Worm (Caenorhabditis elegans): ENCODE data around the gene Y75D11A.6.
"Not testable (repeated sequence)": the region's sequence is repeated elsewhere in the genome, so short reads cannot be mapped to it uniquely, and the experiment has no call there.

Gene Y75D11A.6

ce11 chrX:1748476-1748875 is at the start of gene Y75D11A.6:
Gene Y75D11A.6 (minus strand): TSS chrX:1748576.
- TF ChIP-seq aly-2, ztf-4, elt-1 (tag; optimal IDR thresholded peaks at IDR 0.05): not testable (repeated sequence)

ce11 chrX:1796067-1796466 is 47.7 kb upstream of the Y75D11A.6 start:
- TF ChIP-seq nhr-67 (tag; optimal IDR thresholded peaks at IDR 0.05): no peak
- TF ChIP-seq ceh-16 (tag; optimal IDR thresholded peaks at IDR 0.05): no peak
- no peak for TF ChIP-seq nhr-23 (tag; optimal IDR thresholded peaks at IDR 0.05)
- TF ChIP-seq nhr-237 (tag; optimal IDR thresholded peaks at IDR 0.05): no peak
- TF ChIP-seq skn-1 (tag; optimal IDR thresholded peaks at IDR 0.05): no peak
- TF ChIP-seq unc-62 (GFP tag; optimal IDR thresholded peaks at IDR 0.05): no peak
- TF ChIP-seq mml-1 (tag; optimal IDR thresholded peaks at IDR 0.05): no peak
- TF ChIP-seq lin-39 (tag; optimal IDR thresholded peaks at IDR 0.05): no peak
- no peak for TF ChIP-seq nhr-28 (tag; optimal IDR thresholded peaks at IDR 0.05)
- no peak for TF ChIP-seq ceh-28 (tag; optimal IDR thresholded peaks at IDR 0.05)

ce11 chrX:1791095-1791494 is 42.7 kb upstream of the Y75D11A.6 start:
- no peak for TF ChIP-seq R02D3.7 (tag; optimal IDR thresholded peaks at IDR 0.05)
- no peak for TF ChIP-seq elt-1 (tag; optimal IDR thresholded peaks at IDR 0.05)
- TF ChIP-seq nhr-237 (tag; optimal IDR thresholded peaks at IDR 0.05): no peak
- no peak for TF ChIP-seq nhr-67 (tag; optimal IDR thresholded peaks at IDR 0.05)

- TF ChIP-seq eor-1 (tag; optimal IDR thresholded peaks at IDR 0.05) (no peak), fos-1 (tag; optimal IDR thresholded peaks at IDR 0.05) (no peak), ztf-11 (tag; optimal IDR thresholded peaks at IDR 0.05) (no peak), nhr-67 (tag; optimal IDR thresholded peaks at IDR 0.05) (no peak), zag-1 (tag; optimal IDR thresholded peaks at IDR 0.05) (no peak), egl-27 (tag; optimal IDR thresholded peaks at IDR 0.05) (no peak), ceh-82 (tag; optimal IDR thresholded peaks at IDR 0.05) (no peak), mdl-1 (tag; optimal IDR thresholded peaks at IDR 0.05) (no peak), tbx-2 (tag; optimal IDR thresholded peaks at IDR 0.05) (no peak), ceh-28 (tag; optimal IDR thresholded peaks at IDR 0.05) (no peak), lin-39 (tag; optimal IDR thresholded peaks at IDR 0.05) (no peak), elt-2 (tag; optimal IDR thresholded peaks at IDR 0.05) (no peak), nhr-43 (tag; optimal IDR thresholded peaks at IDR 0.05; ENCODE audit: poor library complexity, severe bottlenecking) (no peak), ZK546.5 (tag; optimal IDR thresholded peaks at IDR 0.05) (no peak), unc-39 (tag; optimal IDR thresholded peaks at IDR 0.05) (no peak), egl-5 (tag; optimal IDR thresholded peaks at IDR 0.05) (no peak), jun-1 (tag; optimal IDR thresholded peaks at IDR 0.05) (no peak)
These were observed 38.2 kb upstream of the Y75D11A.6 start, which contains the start of gene arg-1 for ce11 chrX:1786607-1787006. Gene arg-1 (plus strand): TSS chrX:1786907.

- TF ChIP-seq unc-39 (tag; optimal IDR thresholded peaks at IDR 0.05) (no peak), nhr-77 (tag; optimal IDR thresholded peaks at IDR 0.05) (no peak), sea-2 (GFP tag; optimal IDR thresholded peaks at IDR 0.05) (no peak), unc-62 (GFP tag; optimal IDR thresholded peaks at IDR 0.05) (no peak), elt-3 (tag; optimal IDR thresholded peaks at IDR 0.05) (no peak), aly-2 (tag; optimal IDR thresholded peaks at IDR 0.05) (no peak), ama-1 (optimal IDR thresholded peaks at IDR 0.05) (no peak), nhr-11 (tag; optimal IDR thresholded peaks at IDR 0.05) (no peak)
These were observed 37.3 kb upstream of the Y75D11A.6 start for ce11 chrX:1785692-1786091.

ce11 chrX:1777988-1778387 is 29.6 kb upstream of the Y75D11A.6 start, which contains the start of gene elc-2:
Gene elc-2 (minus strand): TSS chrX:1778088.
- TF ChIP-seq nhr-76 (tag; optimal IDR thresholded peaks at IDR 0.05) (no peak), pqm-1 (tag; optimal IDR thresholded peaks at IDR 0.05) (no peak), pha-4 (tag; optimal IDR thresholded peaks at IDR 0.05) (no peak), nhr-43 (tag; optimal IDR thresholded peaks at IDR 0.05; ENCODE audit: poor library complexity, severe bottlenecking) (no peak), jun-1 (tag; optimal IDR thresholded peaks at IDR 0.05) (no peak), elt-2 (tag; optimal IDR thresholded peaks at IDR 0.05) (no peak), nhr-23 (tag; optimal IDR thresholded peaks at IDR 0.05) (no peak), nhr-28 (tag; optimal IDR thresholded peaks at IDR 0.05) (no peak), nhr-25 (tag; optimal IDR thresholded peaks at IDR 0.05) (no peak), aly-2 (tag; optimal IDR thresholded peaks at IDR 0.05) (no peak), elt-1 (tag; optimal IDR thresholded peaks at IDR 0.05) (no peak), ztf-11 (tag; optimal IDR thresholded peaks at IDR 0.05) (no peak), fkh-10 (GFP tag; optimal IDR thresholded peaks at IDR 0.05) (no peak), ceh-9 (tag; optimal IDR thresholded peaks at IDR 0.05) (no peak), R02D3.7 (tag; optimal IDR thresholded peaks at IDR 0.05) (no peak), lsy-12 (tag; optimal IDR thresholded peaks at IDR 0.05) (no peak), fkh-2 (tag; optimal IDR thresholded peaks at IDR 0.05) (no peak), hmg-11 (tag; optimal IDR thresholded peaks at IDR 0.05) (no peak), nhr-67 (tag; optimal IDR thresholded peaks at IDR 0.05) (no peak), unc-39 (tag; optimal IDR thresholded peaks at IDR 0.05) (no peak)

All from whole organism, L3 larva.